Fruit fly (Drosophila melanogaster): ENCODE measurements around the gene CG17283.
A peak's percentile ranks its signal among the peaks of the same experiment; 100 is the strongest.

CG17283 gene

dm6 chr3R:17386168-17386819 lies 21.4 kb upstream of the CG17283 start (continued):
- peak; percentile 64 for TF ChIP-seq Smox (GFP tag; optimal IDR thresholded peaks at IDR 0.05)
- TF ChIP-seq Lpt (GFP tag; optimal IDR thresholded peaks at IDR 0.05) = peak; percentile 63
- TF ChIP-seq fd59A (GFP tag; optimal IDR thresholded peaks at IDR 0.05) = peak; percentile 58
- TF ChIP-seq CG6276 (GFP tag; optimal IDR thresholded peaks at IDR 0.05) = peak; percentile 79
- peak; percentile 48 for TF ChIP-seq CG4318 (GFP tag; optimal IDR thresholded peaks at IDR 0.05)
- TF ChIP-seq Ets96B (tag; optimal IDR thresholded peaks at IDR 0.05) = peak; percentile 73
- peak; percentile 52 for TF ChIP-seq spab (GFP tag; optimal IDR thresholded peaks at IDR 0.05)
- TF ChIP-seq CG9139 (GFP tag; optimal IDR thresholded peaks at IDR 0.05) = peak; percentile 34
- TF ChIP-seq Eip93F (GFP tag; optimal IDR thresholded peaks at IDR 0.05) = no peak
- peak; percentile 72 for TF ChIP-seq CG8632 (GFP tag; optimal IDR thresholded peaks at IDR 0.05)
- peak; percentile 68 for TF ChIP-seq Sox14 (GFP tag; optimal IDR thresholded peaks at IDR 0.05)
- no peak for TF ChIP-seq Hr38 (GFP tag; optimal IDR thresholded peaks at IDR 0.05)
- TF ChIP-seq dac (GFP tag; optimal IDR thresholded peaks at IDR 0.05) = peak; percentile 54
- TF ChIP-seq CG10669 (GFP tag; optimal IDR thresholded peaks at IDR 0.05) = peak; percentile 77
- TF ChIP-seq Hr39 (GFP tag; optimal IDR thresholded peaks at IDR 0.05) = peak; percentile 77
- peak; percentile 87 for TF ChIP-seq CG15336 (GFP tag; IDR thresholded peaks at IDR 0.05)
- TF ChIP-seq CG8319 (GFP tag; optimal IDR thresholded peaks at IDR 0.05) = peak; percentile 51
- peak; percentile 66 for TF ChIP-seq CG3032 (tag; optimal IDR thresholded peaks at IDR 0.05)
- TF ChIP-seq CG10631 (GFP tag; optimal IDR thresholded peaks at IDR 0.05) = peak; percentile 81
- peak; percentile 77 for TF ChIP-seq pdm3 (GFP tag; optimal IDR thresholded peaks at IDR 0.05)
- peak; percentile 74; the same call in 1 of the 2 replicates for TF ChIP-seq CG11294 (GFP tag; IDR thresholded peaks at IDR 0.05)
- peak; percentile 79 for TF ChIP-seq Gug (GFP tag; IDR thresholded peaks at IDR 0.05)
- peak; percentile 35 to 65 for TF ChIP-seq ss (GFP tag; optimal IDR thresholded peaks at IDR 0.05)
- peak; percentile 52 for TF ChIP-seq fd85E (GFP tag; optimal IDR thresholded peaks at IDR 0.05)
- TF ChIP-seq CG32006 (GFP tag; optimal IDR thresholded peaks at IDR 0.05) = peak; percentile 78

dm6 chr3R:17391313-17391845 lies 16.3 kb upstream of the CG17283 start, which contains the start of the genes Brf and sds22:
TSS of gene Brf (minus strand) at chr3R:17391337.
TSS of gene sds22 (plus strand) at chr3R:17391594.
- peak; percentile 75 for TF ChIP-seq dac (GFP tag; optimal IDR thresholded peaks at IDR 0.05)
- peak; percentile 96 for TF ChIP-seq CG3032 (tag; optimal IDR thresholded peaks at IDR 0.05)
- peak; percentile 79 for TF ChIP-seq CG6276 (GFP tag; optimal IDR thresholded peaks at IDR 0.05)
- TF ChIP-seq svp (GFP tag) = peak; percentile 97
- TF ChIP-seq ss (GFP tag; optimal IDR thresholded peaks at IDR 0.05) = peak; percentile 69 to 89
- TF ChIP-seq spab (GFP tag; optimal IDR thresholded peaks at IDR 0.05) = peak; percentile 83
- peak; percentile 91 for TF ChIP-seq CG6163 (GFP tag; IDR thresholded peaks at IDR 0.05)
- TF ChIP-seq CG8119 (GFP tag; IDR thresholded peaks at IDR 0.05) = peak; percentile 88
- TF ChIP-seq CG31627 (GFP tag; optimal IDR thresholded peaks at IDR 0.05) = peak; percentile 98
- peak; percentile 89 for TF ChIP-seq CG11294 (GFP tag; IDR thresholded peaks at IDR 0.05)
- peak; percentile 90 for TF ChIP-seq vri (GFP tag; optimal IDR thresholded peaks at IDR 0.05)
- TF ChIP-seq OdsH (GFP tag; optimal IDR thresholded peaks at IDR 0.05) = peak; percentile 97
- TF ChIP-seq Hr4 (GFP tag; optimal IDR thresholded peaks at IDR 0.05) = peak; percentile 96
- peak; percentile 69 for TF ChIP-seq fd85E (GFP tag; optimal IDR thresholded peaks at IDR 0.05)
- TF ChIP-seq CG6808 (GFP tag; optimal IDR thresholded peaks at IDR 0.05) = peak; percentile 86
- TF ChIP-seq CG8632 (GFP tag; optimal IDR thresholded peaks at IDR 0.05) = peak; percentile 93
- peak; percentile 91 for TF ChIP-seq Lpt (GFP tag; optimal IDR thresholded peaks at IDR 0.05)
- TF ChIP-seq CG15336 (GFP tag; IDR thresholded peaks at IDR 0.05) = peak; percentile 89
- peak; percentile 77 for TF ChIP-seq CG16779 (tag; optimal IDR thresholded peaks at IDR 0.05)
- TF ChIP-seq Sox14 (GFP tag; optimal IDR thresholded peaks at IDR 0.05) = peak; percentile 96
- peak; percentile 86 for TF ChIP-seq Eip93F (GFP tag; optimal IDR thresholded peaks at IDR 0.05)
- peak; percentile 96 for TF ChIP-seq acj6 (GFP tag; optimal IDR thresholded peaks at IDR 0.05)
- TF ChIP-seq eg (GFP tag; IDR thresholded peaks at IDR 0.05) = peak; percentile 89
- TF ChIP-seq Eip75B (GFP tag; optimal IDR thresholded peaks at IDR 0.05) = peak; percentile 94
- TF ChIP-seq Ets21C (GFP tag; optimal IDR thresholded peaks at IDR 0.05) = peak; percentile 97
- TF ChIP-seq Met (GFP tag; optimal IDR thresholded peaks at IDR 0.05) = peak; percentile 96
- TF ChIP-seq salr (GFP tag; optimal IDR thresholded peaks at IDR 0.05) = peak; percentile 77 to 93
- peak; percentile 94 for TF ChIP-seq CG34406 (GFP tag; optimal IDR thresholded peaks at IDR 0.05)
- TF ChIP-seq cyc (GFP tag; optimal IDR thresholded peaks at IDR 0.05) = peak; percentile 98
- TF ChIP-seq CG10631 (GFP tag; optimal IDR thresholded peaks at IDR 0.05) = peak; percentile 98
- peak; percentile 96 for TF ChIP-seq topi (GFP tag; optimal IDR thresholded peaks at IDR 0.05)
- TF ChIP-seq Hr38 (GFP tag; optimal IDR thresholded peaks at IDR 0.05) = peak; percentile 32
- peak; percentile 92 for TF ChIP-seq Ets96B (tag; optimal IDR thresholded peaks at IDR 0.05)
- peak; percentile 93 for TF ChIP-seq CG7368 (GFP tag; optimal IDR thresholded peaks at IDR 0.05)
- peak; percentile 97 for TF ChIP-seq Eip78C (GFP tag)
- peak; percentile 94 for TF ChIP-seq CG10669 (GFP tag; optimal IDR thresholded peaks at IDR 0.05)
- peak; percentile 93 for TF ChIP-seq CG4318 (GFP tag; optimal IDR thresholded peaks at IDR 0.05)
- TF ChIP-seq Smox (GFP tag; optimal IDR thresholded peaks at IDR 0.05) = peak; percentile 95
- TF ChIP-seq Hr39 (GFP tag; optimal IDR thresholded peaks at IDR 0.05) = peak; percentile 98

Data from whole organism, prepupa.